Worm (Caenorhabditis elegans): ENCODE results near the gene kbp-2.
A peak's percentile ranks its signal among the peaks of the same experiment; 100 is the strongest.

kbp-2 gene

DNA sequence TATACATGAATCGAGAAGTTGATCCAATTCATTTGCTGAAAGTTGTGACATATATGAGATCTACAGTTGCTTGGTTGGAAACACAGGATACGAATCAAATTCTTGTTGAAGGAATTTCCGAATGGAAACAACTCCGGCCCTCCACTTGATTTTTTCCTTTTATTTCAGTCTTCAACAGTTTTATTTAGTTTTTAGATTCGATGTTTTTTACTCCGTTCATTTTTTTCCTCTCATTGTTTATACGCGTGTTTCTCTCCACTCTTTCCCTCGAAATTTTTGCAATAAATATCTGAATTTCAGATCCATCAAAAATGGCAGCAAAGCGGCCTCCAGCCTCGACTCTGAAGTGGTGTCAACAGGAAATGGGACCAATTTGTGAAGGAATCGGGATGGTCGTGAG lies 40.6 kb downstream of the kbp-2 start, which contains the start of gene coq-8:
TSS of gene coq-8 (plus strand) at position 301 of the 400 bp plus-strand sequence.
- TF ChIP-seq pag-3 (tag; optimal IDR thresholded peaks at IDR 0.05; ENCODE audit: borderline replicate concordance, insufficient read depth) = no peak
- no peak for TF ChIP-seq xbp-1 (tag; optimal IDR thresholded peaks at IDR 0.05)
- no peak for TF ChIP-seq nhr-20 (tag; optimal IDR thresholded peaks at IDR 0.05)
- no peak for TF ChIP-seq lsy-2 (tag; optimal IDR thresholded peaks at IDR 0.05)
- TF ChIP-seq unc-130 (tag; optimal IDR thresholded peaks at IDR 0.05) = no peak
- TF ChIP-seq zip-4 (GFP tag; optimal IDR thresholded peaks at IDR 0.05) = no peak
- TF ChIP-seq mab-9 (GFP tag; IDR thresholded peaks at IDR 0.05) = no peak
- TF ChIP-seq efl-3 (GFP tag; optimal IDR thresholded peaks at IDR 0.05) = no peak
- TF ChIP-seq swsn-7 (tag; optimal IDR thresholded peaks at IDR 0.05) = no peak
- TF ChIP-seq lin-13 (GFP tag; optimal IDR thresholded peaks at IDR 0.05) = no peak
- no peak for TF ChIP-seq mep-1 (tag; optimal IDR thresholded peaks at IDR 0.05)
- TF ChIP-seq sup-37 (GFP tag; optimal IDR thresholded peaks at IDR 0.05) = no peak

DNA sequence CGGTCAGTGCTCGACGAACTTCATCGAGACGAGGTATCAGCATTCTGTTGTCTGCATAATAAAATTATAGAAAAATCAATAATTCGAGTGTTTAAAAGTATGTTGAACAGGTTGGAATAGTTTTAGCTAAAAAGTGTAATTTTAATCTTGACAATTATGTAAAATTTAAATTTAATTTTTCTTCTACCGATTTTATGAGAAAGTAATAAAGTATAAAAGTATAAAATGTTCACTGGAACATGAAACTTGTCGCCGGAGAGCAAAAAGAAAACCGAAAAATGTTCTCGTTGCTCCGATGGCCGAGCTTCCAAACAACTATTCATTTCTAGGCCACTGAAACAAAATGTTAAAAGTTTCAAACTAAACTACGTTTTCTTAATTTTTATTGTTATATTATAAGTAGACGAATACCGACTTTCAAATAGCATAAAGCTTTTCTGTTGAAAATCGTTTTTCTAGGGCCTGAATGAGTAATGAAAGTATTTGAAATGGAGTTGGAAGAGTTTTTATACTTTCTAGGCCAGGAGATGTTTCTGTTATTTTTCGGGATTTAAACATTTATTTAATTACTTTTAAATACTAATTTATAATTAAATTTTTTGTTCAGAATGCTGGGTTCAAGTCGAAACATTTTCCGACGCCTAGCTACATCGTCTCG lies 41.8 kb downstream of the kbp-2 start, which contains the start of the genes C35D10.10 and C35D10.5:
TSS of gene C35D10.10 (minus strand) at position 51 of the 658 bp plus-strand sequence.
TSS of gene C35D10.5 (plus strand) at position 608 of the 658 bp plus-strand sequence.
- no peak for TF ChIP-seq fkh-8 (tag; optimal IDR thresholded peaks at IDR 0.05)
- TF ChIP-seq irx-1 (tag; optimal IDR thresholded peaks at IDR 0.05) = peak; percentile 33
- no peak for TF ChIP-seq zag-1 (tag; optimal IDR thresholded peaks at IDR 0.05)
- TF ChIP-seq C34B4.2 (tag; optimal IDR thresholded peaks at IDR 0.05) = no peak
- no peak for TF ChIP-seq skn-1 (tag; optimal IDR thresholded peaks at IDR 0.05)
- no peak for TF ChIP-seq mef-2 (tag; optimal IDR thresholded peaks at IDR 0.05)
- TF ChIP-seq snu-23 (GFP tag; optimal IDR thresholded peaks at IDR 0.05) = peak; percentile 4
- peak in 2 of 3 experiments; percentile 4 to 17 for TF ChIP-seq dpl-1 (GFP tag; optimal IDR thresholded peaks at IDR 0.05)
- no peak for TF ChIP-seq jun-1 (tag; optimal IDR thresholded peaks at IDR 0.05)
- TF ChIP-seq egl-27 (tag; optimal IDR thresholded peaks at IDR 0.05) = no peak
- peak; percentile 8 for TF ChIP-seq rnt-1 (tag; optimal IDR thresholded peaks at IDR 0.05)
- TF ChIP-seq nhr-90 (tag; optimal IDR thresholded peaks at IDR 0.05; ENCODE audit: poor library complexity) = peak; percentile 48
- TF ChIP-seq snpc-4 (tag; optimal IDR thresholded peaks at IDR 0.05) = no peak
- no peak for TF ChIP-seq ceh-8 (GFP tag; optimal IDR thresholded peaks at IDR 0.05)
- no peak for TF ChIP-seq unc-30 (tag; optimal IDR thresholded peaks at IDR 0.05)
- TF ChIP-seq C04F5.9 (tag; optimal IDR thresholded peaks at IDR 0.05) = no peak
- TF ChIP-seq nhr-11 (tag; optimal IDR thresholded peaks at IDR 0.05) = no peak
- no peak for TF ChIP-seq pqm-1 (tag; optimal IDR thresholded peaks at IDR 0.05)
- peak; percentile 62 for TF ChIP-seq lir-3 (tag; optimal IDR thresholded peaks at IDR 0.05; ENCODE audit: poor library complexity)
- no peak for TF ChIP-seq mep-1 (tag; optimal IDR thresholded peaks at IDR 0.05)
- TF ChIP-seq ets-5 (GFP tag; IDR thresholded peaks at IDR 0.05) = no peak
- no peak for TF ChIP-seq efl-1 (optimal IDR thresholded peaks at IDR 0.05)
- TF ChIP-seq efl-1 (GFP tag; optimal IDR thresholded peaks at IDR 0.05 in 1 of 2) = peak in 1 of 2 experiments; percentile 27
- no peak for TF ChIP-seq lin-15B (tag; optimal IDR thresholded peaks at IDR 0.05)
- no peak for TF ChIP-seq aha-1 (tag; optimal IDR thresholded peaks at IDR 0.05)
- peak; percentile 7 for TF ChIP-seq dsc-1 (tag; optimal IDR thresholded peaks at IDR 0.05)
- no peak for TF ChIP-seq swsn-7 (tag; optimal IDR thresholded peaks at IDR 0.05)
- no peak for TF ChIP-seq isw-1 (GFP tag; IDR thresholded peaks at IDR 0.05)
- TF ChIP-seq ztf-11 (tag; optimal IDR thresholded peaks at IDR 0.05) = peak in 1 of 2 experiments; percentile 39
- peak in 1 of 2 experiments; percentile 35 for TF ChIP-seq lsy-2 (tag; optimal IDR thresholded peaks at IDR 0.05)
- TF ChIP-seq tbx-2 (tag; optimal IDR thresholded peaks at IDR 0.05) = peak; percentile 20
- TF ChIP-seq hlh-17 (GFP tag; optimal IDR thresholded peaks at IDR 0.05; ENCODE audit: borderline replicate concordance) = no peak
- no peak for TF ChIP-seq C16A3.4 (tag; optimal IDR thresholded peaks at IDR 0.05)
- TF ChIP-seq ceh-90 (tag; optimal IDR thresholded peaks at IDR 0.05) = peak; percentile 81
- TF ChIP-seq vab-15 (tag; optimal IDR thresholded peaks at IDR 0.05) = no peak
- TF ChIP-seq blmp-1 (tag; optimal IDR thresholded peaks at IDR 0.05) = no peak
- TF ChIP-seq pag-3 (tag; optimal IDR thresholded peaks at IDR 0.05; ENCODE audit: borderline replicate concordance, insufficient read depth) = no peak
- no peak for TF ChIP-seq fos-1 (tag; optimal IDR thresholded peaks at IDR 0.05)
- no peak for TF ChIP-seq nhr-85 (tag)
- no peak for TF ChIP-seq ceh-88 (GFP tag; IDR thresholded peaks at IDR 0.05)
- no peak for TF ChIP-seq nhr-237 (tag; optimal IDR thresholded peaks at IDR 0.05)
- no peak for TF ChIP-seq ces-1 (GFP tag; optimal IDR thresholded peaks at IDR 0.05)
- TF ChIP-seq nhr-12 (tag; optimal IDR thresholded peaks at IDR 0.05) = no peak

Measured in whole organism, L1 larva.